Worm (Caenorhabditis elegans): Measurements from ENCODE around the gene str-250.

The str-250 gene

DNA sequence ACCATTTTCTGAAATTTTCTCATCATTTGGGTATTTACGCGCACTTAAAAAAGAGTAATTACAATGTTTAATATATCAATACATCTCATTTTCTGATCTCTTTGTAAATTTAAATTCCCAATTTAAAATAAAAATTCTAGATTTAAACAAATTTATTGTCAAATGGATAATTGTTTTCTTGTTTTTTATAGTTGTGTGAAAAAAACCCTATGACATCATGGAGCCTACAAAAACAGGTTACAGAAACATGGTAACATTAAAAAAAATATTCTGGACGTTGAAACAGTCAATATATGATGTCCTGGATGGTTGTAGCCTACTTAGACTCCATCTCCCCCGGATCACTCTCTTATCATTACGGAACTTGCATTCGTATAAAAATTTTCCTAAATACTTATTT lies 28.9 kb upstream of the str-250 start, which contains the start of gene spp-12:
Gene spp-12, plus strand, starts transcription at position 301 of the 400 bp plus-strand sequence.
- TF ChIP-seq unc-86 (tag; optimal IDR thresholded peaks at IDR 0.05) (no peak), gmeb-2 (tag; optimal IDR thresholded peaks at IDR 0.05) (no peak), dmd-4 (tag; optimal IDR thresholded peaks at IDR 0.05; ENCODE audit: borderline replicate concordance) (no peak), ceh-48 (tag; optimal IDR thresholded peaks at IDR 0.05) (no peak), K09A11.1 (tag; optimal IDR thresholded peaks at IDR 0.05; ENCODE audit: insufficient read depth) (no peak), pha-4 (tag; optimal IDR thresholded peaks at IDR 0.05) (no peak), pag-3 (tag; optimal IDR thresholded peaks at IDR 0.05; ENCODE audit: borderline replicate concordance) (no peak), tbx-7 (tag; optimal IDR thresholded peaks at IDR 0.05) (no peak), ets-4 (tag; optimal IDR thresholded peaks at IDR 0.05) (no peak)

DNA sequence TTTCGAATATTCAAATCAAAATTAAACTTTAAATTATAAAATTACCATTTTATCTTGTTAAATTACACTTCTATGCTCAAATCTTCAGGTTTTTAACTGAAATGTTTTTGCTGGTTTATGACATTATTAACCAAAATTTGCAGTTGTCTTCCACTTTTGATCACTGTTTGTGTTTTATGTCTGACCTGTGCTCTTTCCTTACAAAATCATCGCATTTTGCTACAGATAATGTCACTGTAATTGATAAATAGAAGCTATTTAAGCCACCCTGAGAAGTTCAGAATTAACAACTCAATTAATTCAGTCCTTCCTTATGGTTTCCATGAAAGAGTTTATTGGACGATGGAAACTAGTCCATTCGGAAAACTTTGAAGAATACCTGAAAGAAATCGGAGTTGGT lies 28.0 kb upstream of the str-250 start, which contains the start of gene lbp-8:
Gene lbp-8, plus strand, starts transcription at position 301 of the 400 bp plus-strand sequence.
- TF ChIP-seq sox-4 (tag; optimal IDR thresholded peaks at IDR 0.05) (no peak), pha-2 (tag; optimal IDR thresholded peaks at IDR 0.05) (no peak), fkh-10 (GFP tag; optimal IDR thresholded peaks at IDR 0.05) (no peak), ceh-6 (GFP tag; optimal IDR thresholded peaks at IDR 0.05) (no peak), tbx-7 (tag; optimal IDR thresholded peaks at IDR 0.05) (no peak), ztf-16 (tag; optimal IDR thresholded peaks at IDR 0.05) (no peak), unc-42 (tag; optimal IDR thresholded peaks at IDR 0.05) (no peak), madf-2 (tag; optimal IDR thresholded peaks at IDR 0.05) (no peak), pha-4 (tag; optimal IDR thresholded peaks at IDR 0.05) (no peak), elt-2 (tag; optimal IDR thresholded peaks at IDR 0.05) (no peak), unc-55 (GFP tag; optimal IDR thresholded peaks at IDR 0.05) (no peak), hlh-13 (GFP tag; optimal IDR thresholded peaks at IDR 0.05) (no peak), ceh-14 (tag; optimal IDR thresholded peaks at IDR 0.05) (no peak), ttx-3 (tag; optimal IDR thresholded peaks at IDR 0.05) (no peak), ceh-34 (tag; optimal IDR thresholded peaks at IDR 0.05) (no peak), ceh-30 (tag; optimal IDR thresholded peaks at IDR 0.05) (no peak), elt-4 (tag; optimal IDR thresholded peaks at IDR 0.05) (no peak), T23F11.4 (GFP tag; optimal IDR thresholded peaks at IDR 0.05) (no peak)

DNA sequence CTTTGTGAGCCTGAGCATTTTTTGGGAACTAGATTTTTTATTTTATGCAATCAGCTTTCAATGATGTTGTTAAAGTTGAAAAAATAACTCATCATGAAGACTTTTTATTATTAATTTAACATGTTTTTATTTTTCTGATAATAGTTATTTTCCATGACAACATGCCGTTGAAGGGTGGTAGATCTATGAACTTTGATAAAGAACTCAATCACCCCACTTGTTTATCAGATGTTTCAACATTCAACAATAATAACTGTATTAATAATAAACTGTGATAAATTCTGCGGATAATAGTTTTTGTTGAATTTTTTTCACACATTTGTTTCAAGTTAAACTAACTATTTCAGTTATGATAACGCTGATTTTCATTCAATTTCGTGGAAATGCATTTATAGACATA lies 27.0 kb upstream of the str-250 start:
- no peak for TF ChIP-seq ceh-9 (tag; optimal IDR thresholded peaks at IDR 0.05)
- TF ChIP-seq ceh-6 (GFP tag; optimal IDR thresholded peaks at IDR 0.05), result no peak

DNA sequence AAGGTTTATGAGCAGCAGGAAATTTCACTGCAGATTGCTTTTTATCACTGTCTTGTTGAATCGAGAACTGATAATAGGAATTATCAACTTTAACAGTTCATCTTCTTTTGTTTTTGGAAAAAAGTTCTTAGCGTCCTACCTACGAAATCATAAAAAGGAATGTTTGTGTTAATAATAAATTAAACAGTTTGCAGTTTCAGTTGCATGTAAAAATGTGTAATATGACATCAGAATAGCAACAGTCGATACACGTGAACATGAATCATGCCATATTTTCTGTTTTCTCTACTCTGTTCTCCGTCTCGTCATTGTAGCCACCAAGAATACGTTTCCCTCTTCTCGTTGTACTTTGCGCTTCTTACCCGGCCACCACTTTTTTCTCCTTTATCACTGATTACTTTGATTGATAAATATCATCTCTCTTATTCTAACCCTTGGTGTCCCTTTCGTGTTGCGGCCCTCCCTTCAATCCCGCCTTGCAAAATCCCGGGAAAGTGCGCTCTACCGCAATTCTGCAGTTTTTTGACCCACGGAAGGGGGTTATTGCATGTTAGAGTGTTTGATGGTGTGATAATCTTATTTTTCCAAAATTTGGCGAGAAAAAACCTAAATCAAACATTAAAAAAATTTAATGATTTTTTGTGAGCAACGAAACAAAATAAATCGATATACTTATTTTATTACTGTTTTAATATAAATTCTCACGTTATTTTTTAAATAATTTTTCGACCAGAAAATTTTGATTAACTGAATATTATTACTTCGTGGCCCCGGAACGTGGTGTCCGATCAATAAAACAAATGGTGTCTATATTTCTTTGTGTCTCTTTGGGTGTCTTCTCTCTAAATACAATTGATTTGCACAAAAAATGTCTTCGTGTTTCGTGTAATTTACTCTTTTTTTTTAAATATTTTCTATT lies 25.7 kb upstream of the str-250 start, which contains the start of gene sptl-3:
Gene sptl-3, plus strand, starts transcription at position 869 of the 919 bp plus-strand sequence.
- TF ChIP-seq mec-3 (tag; optimal IDR thresholded peaks at IDR 0.05; ENCODE audit: borderline replicate concordance) (no peak), elt-2 (tag; optimal IDR thresholded peaks at IDR 0.05) (peak; percentile 46), zip-5 (tag; optimal IDR thresholded peaks at IDR 0.05) (no peak), hlh-8 (tag; optimal IDR thresholded peaks at IDR 0.05) (no peak), ceh-9 (tag; optimal IDR thresholded peaks at IDR 0.05) (no peak), tbx-2 (tag; optimal IDR thresholded peaks at IDR 0.05) (peak; percentile 31)

DNA sequence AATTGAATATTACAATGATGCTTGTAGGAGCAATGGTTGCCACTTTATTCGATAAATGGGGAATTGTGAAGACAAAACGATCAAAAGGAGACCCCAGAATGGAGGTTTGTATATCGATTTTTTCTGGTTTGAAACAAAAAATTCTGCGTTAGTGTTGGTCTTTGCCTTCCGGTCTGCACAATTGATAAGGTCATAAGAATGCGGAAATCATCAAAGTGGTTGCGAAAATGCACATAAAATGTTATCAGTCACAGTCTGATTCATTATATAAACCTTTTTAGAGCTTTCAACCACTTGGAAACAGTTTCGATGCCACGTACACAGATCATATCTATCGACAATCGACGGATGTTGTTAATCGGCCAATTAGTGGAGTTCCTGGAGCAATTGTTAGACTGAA lies 24.9 kb upstream of the str-250 start:
- TF ChIP-seq ceh-9 (tag; optimal IDR thresholded peaks at IDR 0.05) (no peak), elt-2 (tag; optimal IDR thresholded peaks at IDR 0.05) (peak; percentile 51)

DNA sequence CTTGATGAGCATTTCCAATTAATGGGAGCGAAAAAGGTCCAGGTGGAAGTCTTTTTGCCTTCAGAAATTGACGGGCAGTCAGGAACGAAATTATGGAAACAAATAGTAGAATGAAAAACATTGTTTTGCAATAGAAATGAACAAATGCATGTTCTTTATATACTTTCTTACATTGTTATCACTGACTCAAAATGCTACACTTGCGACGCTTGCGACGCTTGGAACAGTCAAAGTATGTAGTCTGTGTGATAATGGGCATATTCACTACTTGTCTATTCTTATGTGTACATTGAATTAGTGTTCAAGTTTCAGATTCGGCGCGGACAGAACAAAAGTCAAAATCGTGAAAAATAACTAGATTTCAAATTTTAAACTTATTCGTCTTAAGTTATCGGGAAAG lies 20.1 kb upstream of the str-250 start, which contains the start of gene cyp-35C1:
Gene cyp-35C1, minus strand, starts transcription at position 132 of the 400 bp plus-strand sequence.
- TF ChIP-seq elt-2 (tag; optimal IDR thresholded peaks at IDR 0.05) (peak; percentile 22), pros-1 (tag; optimal IDR thresholded peaks at IDR 0.05) (no peak)
